Worm (Caenorhabditis elegans): ENCODE results near the gene col-2.
"Not testable (repeated sequence)": the region's sequence is repeated elsewhere in the genome, so short reads cannot be mapped to it uniquely, and the experiment has no call there.

DNA sequence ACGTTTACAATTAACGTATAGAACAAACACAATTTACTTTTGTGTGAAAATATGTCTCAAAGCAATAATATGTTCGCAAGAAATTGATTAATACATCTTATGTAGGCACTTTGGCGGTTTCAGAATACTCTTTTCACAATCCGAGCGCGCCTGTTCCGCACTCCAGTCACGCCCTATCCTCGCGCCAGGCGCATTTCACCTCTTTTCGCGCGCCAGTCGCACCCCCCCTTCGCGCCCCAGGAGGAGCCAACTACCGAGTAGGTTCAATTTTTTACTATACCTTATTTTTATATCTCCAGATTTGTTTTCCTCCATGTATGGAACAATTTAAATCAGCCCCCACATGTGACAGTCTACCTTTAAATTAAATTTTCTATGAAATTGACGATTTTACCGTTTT lies 14.1 kb downstream of the col-2 start:
- not testable (repeated sequence) for TF ChIP-seq fos-1 (tag; optimal IDR thresholded peaks at IDR 0.05); nhr-6 (tag; optimal IDR thresholded peaks at IDR 0.05); nhr-237 (tag; optimal IDR thresholded peaks at IDR 0.05); dve-1 (tag; optimal IDR thresholded peaks at IDR 0.05; ENCODE audit: insufficient read depth); zip-2 (tag; optimal IDR thresholded peaks at IDR 0.05); unc-62 (GFP tag; optimal IDR thresholded peaks at IDR 0.05 in 1 of 2); unc-62 (tag; optimal IDR thresholded peaks at IDR 0.05); nhr-28 (tag; optimal IDR thresholded peaks at IDR 0.05); ZK546.5 (tag; optimal IDR thresholded peaks at IDR 0.05); lir-3 (tag; optimal IDR thresholded peaks at IDR 0.05); egl-27 (tag; optimal IDR thresholded peaks at IDR 0.05); lin-13 (GFP tag; optimal IDR thresholded peaks at IDR 0.05); madf-5 (GFP tag; IDR thresholded peaks at IDR 0.05); ama-1 (optimal IDR thresholded peaks at IDR 0.05)

All from whole organism, L4 larva.